Worm (Caenorhabditis elegans): Measurements from ENCODE around the gene cbp-1.

Gene cbp-1

DNA sequence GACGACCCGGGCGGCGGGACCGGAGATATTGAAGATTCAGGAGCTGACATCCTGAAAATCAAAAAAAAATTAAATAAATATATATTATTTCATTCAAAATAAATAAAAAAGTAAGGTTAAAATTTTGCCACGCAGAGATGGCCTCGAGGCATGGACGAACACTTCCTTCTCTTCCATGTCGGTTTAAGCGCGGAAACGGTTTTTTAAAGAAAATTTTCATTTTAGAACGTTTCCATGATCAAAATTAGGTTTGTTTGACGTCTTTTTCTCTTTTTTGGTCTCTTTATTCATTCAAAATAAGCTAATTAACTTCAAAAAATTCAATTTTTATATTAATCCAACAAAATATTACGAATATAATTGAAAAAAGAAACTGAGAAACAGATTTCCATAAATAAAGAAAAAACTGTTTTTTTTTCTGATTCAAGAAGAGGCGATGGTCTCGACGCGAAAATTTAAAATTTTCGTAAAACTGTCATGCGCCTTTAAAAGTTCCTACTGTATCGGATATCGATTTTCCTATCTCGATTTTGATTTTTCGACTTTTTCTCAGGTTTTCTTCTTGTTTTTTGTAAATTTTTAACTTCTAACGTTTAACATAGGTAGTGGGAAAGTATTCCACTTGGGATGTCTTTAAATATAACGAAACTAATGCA, 4.1 kb upstream of the cbp-1 start, which contains the start of gene gcc-2:
Gene gcc-2, minus strand, starts transcription at position 51 of the 656 bp plus-strand sequence.
- TF ChIP-seq ztf-4 (tag; optimal IDR thresholded peaks at IDR 0.05) = no peak
- TF ChIP-seq elt-1 (tag; optimal IDR thresholded peaks at IDR 0.05) = no peak
- no peak for TF ChIP-seq ceh-82 (tag; optimal IDR thresholded peaks at IDR 0.05)
- TF ChIP-seq nhr-11 (tag; optimal IDR thresholded peaks at IDR 0.05) = no peak
- no peak for TF ChIP-seq nfya-1 (tag; optimal IDR thresholded peaks at IDR 0.05; ENCODE audit: insufficient read depth)
- no peak for TF ChIP-seq sea-2 (GFP tag; optimal IDR thresholded peaks at IDR 0.05)
- TF ChIP-seq hmg-11 (tag; optimal IDR thresholded peaks at IDR 0.05) = no peak
- TF ChIP-seq fkh-10 (GFP tag; optimal IDR thresholded peaks at IDR 0.05) = no peak
- no peak for TF ChIP-seq ceh-28 (tag; optimal IDR thresholded peaks at IDR 0.05)
- no peak for TF ChIP-seq lsy-12 (tag; optimal IDR thresholded peaks at IDR 0.05)
- no peak for TF ChIP-seq pqm-1 (tag; optimal IDR thresholded peaks at IDR 0.05)
- TF ChIP-seq ama-1 (optimal IDR thresholded peaks at IDR 0.05) = no peak
- TF ChIP-seq snpc-4 (tag; optimal IDR thresholded peaks at IDR 0.05) = no peak
- TF ChIP-seq ceh-16 (tag; optimal IDR thresholded peaks at IDR 0.05) = no peak

DNA sequence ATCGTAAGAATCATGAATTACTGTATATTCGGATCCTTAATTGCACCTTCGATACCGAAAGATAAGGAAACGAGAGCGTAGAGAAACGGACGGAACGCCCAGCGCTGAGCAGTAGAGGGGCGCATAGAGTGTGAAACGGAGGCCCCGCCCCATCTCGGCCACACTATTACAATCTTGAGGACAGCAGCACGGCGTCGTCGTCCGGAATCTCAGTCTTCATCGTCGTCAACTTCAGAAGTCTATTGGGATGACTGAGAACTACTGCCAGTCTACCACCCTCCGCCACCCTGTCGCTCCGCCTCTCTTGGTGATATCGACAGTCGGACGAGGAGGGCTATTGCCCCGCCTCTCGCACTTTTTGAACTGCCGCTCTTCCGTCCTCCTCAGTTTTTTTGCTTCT, 1.6 kb upstream of the cbp-1 start:
- TF ChIP-seq hmg-11 (tag; optimal IDR thresholded peaks at IDR 0.05) (peak; percentile 10), fkh-10 (GFP tag; optimal IDR thresholded peaks at IDR 0.05) (no peak), fos-1 (tag; optimal IDR thresholded peaks at IDR 0.05) (no peak), nhr-67 (tag; optimal IDR thresholded peaks at IDR 0.05) (no peak), R02D3.7 (tag; optimal IDR thresholded peaks at IDR 0.05) (no peak), elt-2 (tag; optimal IDR thresholded peaks at IDR 0.05) (no peak), skn-1 (tag; optimal IDR thresholded peaks at IDR 0.05) (no peak), nhr-11 (tag; optimal IDR thresholded peaks at IDR 0.05) (no peak), lin-39 (tag; optimal IDR thresholded peaks at IDR 0.05) (peak; percentile 1), daf-12 (tag; optimal IDR thresholded peaks at IDR 0.05) (no peak), ama-1 (optimal IDR thresholded peaks at IDR 0.05) (peak; percentile 29), ztf-4 (tag; optimal IDR thresholded peaks at IDR 0.05) (no peak), mdl-1 (tag; optimal IDR thresholded peaks at IDR 0.05) (no peak), nhr-28 (tag; optimal IDR thresholded peaks at IDR 0.05) (no peak), pha-4 (tag; optimal IDR thresholded peaks at IDR 0.05) (no peak), elt-1 (tag; optimal IDR thresholded peaks at IDR 0.05) (no peak), nhr-43 (tag; optimal IDR thresholded peaks at IDR 0.05; ENCODE audit: poor library complexity, severe bottlenecking) (no peak)

DNA sequence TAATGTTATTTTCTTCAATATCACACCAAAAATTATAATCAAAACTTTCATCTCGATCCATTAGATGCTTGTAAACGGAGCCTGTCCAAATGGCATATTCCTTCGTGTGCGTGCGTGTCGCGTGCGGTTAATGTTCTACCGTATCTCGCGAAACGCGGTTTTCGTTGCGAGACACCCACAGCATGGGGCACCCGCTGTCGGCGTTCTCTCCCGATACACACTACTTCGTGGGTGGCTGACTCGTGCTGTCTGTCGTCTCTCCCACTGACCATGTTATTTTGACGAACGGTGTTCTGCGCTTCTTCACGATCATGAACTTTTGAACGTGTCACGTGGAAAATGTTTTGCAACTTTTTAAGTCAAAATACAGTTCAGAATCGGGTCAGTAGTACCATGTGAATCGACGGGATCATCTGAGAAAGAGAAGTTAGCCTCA, 826 bp upstream of the cbp-1 start:
- TF ChIP-seq ceh-9 (tag; optimal IDR thresholded peaks at IDR 0.05) = no peak
- TF ChIP-seq zag-1 (tag; optimal IDR thresholded peaks at IDR 0.05) = peak; percentile 60
- TF ChIP-seq nhr-23 (tag; optimal IDR thresholded peaks at IDR 0.05) = peak; percentile 99
- TF ChIP-seq elt-3 (tag; optimal IDR thresholded peaks at IDR 0.05) = peak in 2 of 3 experiments; percentile 29 to 88
- TF ChIP-seq ztf-4 (tag; optimal IDR thresholded peaks at IDR 0.05) = peak; percentile 95
- TF ChIP-seq fos-1 (tag; optimal IDR thresholded peaks at IDR 0.05) = peak; percentile 92
- TF ChIP-seq lsy-12 (tag; optimal IDR thresholded peaks at IDR 0.05) = peak; percentile 99
- TF ChIP-seq sea-2 (GFP tag; optimal IDR thresholded peaks at IDR 0.05) = peak; percentile 21
- TF ChIP-seq elt-2 (tag; optimal IDR thresholded peaks at IDR 0.05) = peak; percentile 94
- peak; percentile 37 for TF ChIP-seq nhr-76 (tag; optimal IDR thresholded peaks at IDR 0.05)
- peak; percentile 92 for TF ChIP-seq mdl-1 (tag; optimal IDR thresholded peaks at IDR 0.05)
- peak; percentile 86 for TF ChIP-seq unc-62 (GFP tag; optimal IDR thresholded peaks at IDR 0.05)
- peak; percentile 34 for TF ChIP-seq unc-39 (tag; optimal IDR thresholded peaks at IDR 0.05)
- TF ChIP-seq ztf-11 (tag; optimal IDR thresholded peaks at IDR 0.05) = no peak
- TF ChIP-seq nhr-77 (tag; optimal IDR thresholded peaks at IDR 0.05) = peak; percentile 77
- TF ChIP-seq pqm-1 (tag; optimal IDR thresholded peaks at IDR 0.05) = peak; percentile 93
- TF ChIP-seq nfya-1 (tag; optimal IDR thresholded peaks at IDR 0.05; ENCODE audit: insufficient read depth) = peak; percentile 99
- no peak for TF ChIP-seq eor-1 (tag; optimal IDR thresholded peaks at IDR 0.05)
- peak; percentile 4 for TF ChIP-seq nhr-237 (tag; optimal IDR thresholded peaks at IDR 0.05)
- TF ChIP-seq aly-2 (tag; optimal IDR thresholded peaks at IDR 0.05) = peak; percentile 90
- peak; percentile 99 for TF ChIP-seq nhr-25 (tag; optimal IDR thresholded peaks at IDR 0.05)
- no peak for TF ChIP-seq mml-1 (tag; optimal IDR thresholded peaks at IDR 0.05)
- peak; percentile 98 for TF ChIP-seq nhr-43 (tag; optimal IDR thresholded peaks at IDR 0.05; ENCODE audit: poor library complexity, severe bottlenecking)
- TF ChIP-seq nhr-11 (tag; optimal IDR thresholded peaks at IDR 0.05) = peak; percentile 91
- peak; percentile 98 for TF ChIP-seq pha-4 (tag; optimal IDR thresholded peaks at IDR 0.05)
- TF ChIP-seq egl-5 (tag; optimal IDR thresholded peaks at IDR 0.05) = peak; percentile 98
- TF ChIP-seq nhr-28 (tag; optimal IDR thresholded peaks at IDR 0.05) = peak; percentile 16
- peak; percentile 66 for TF ChIP-seq fkh-10 (GFP tag; optimal IDR thresholded peaks at IDR 0.05)
- peak; percentile 85 for TF ChIP-seq elt-1 (tag; optimal IDR thresholded peaks at IDR 0.05)
- peak; percentile 100 for TF ChIP-seq lin-39 (tag; optimal IDR thresholded peaks at IDR 0.05)
- TF ChIP-seq jun-1 (tag; optimal IDR thresholded peaks at IDR 0.05) = peak; percentile 98
- no peak for TF ChIP-seq nhr-67 (tag; optimal IDR thresholded peaks at IDR 0.05)
- TF ChIP-seq lin-15B (tag; optimal IDR thresholded peaks at IDR 0.05) = peak; percentile 95
- no peak for TF ChIP-seq ceh-16 (tag; optimal IDR thresholded peaks at IDR 0.05)
- TF ChIP-seq daf-12 (tag; optimal IDR thresholded peaks at IDR 0.05) = peak; percentile 70
- peak; percentile 99 for TF ChIP-seq ama-1 (optimal IDR thresholded peaks at IDR 0.05)
- peak; percentile 87 for TF ChIP-seq snpc-4 (tag; optimal IDR thresholded peaks at IDR 0.05)
- TF ChIP-seq ceh-28 (tag; optimal IDR thresholded peaks at IDR 0.05) = peak; percentile 90
- TF ChIP-seq tbx-2 (tag; optimal IDR thresholded peaks at IDR 0.05) = peak; percentile 97
- peak; percentile 78 for TF ChIP-seq egl-27 (tag; optimal IDR thresholded peaks at IDR 0.05)
- no peak for TF ChIP-seq nhr-12 (tag; optimal IDR thresholded peaks at IDR 0.05)

Data from whole organism, L3 larva.